Worm (Caenorhabditis elegans): ENCODE results near the gene znf-474.

DNA sequence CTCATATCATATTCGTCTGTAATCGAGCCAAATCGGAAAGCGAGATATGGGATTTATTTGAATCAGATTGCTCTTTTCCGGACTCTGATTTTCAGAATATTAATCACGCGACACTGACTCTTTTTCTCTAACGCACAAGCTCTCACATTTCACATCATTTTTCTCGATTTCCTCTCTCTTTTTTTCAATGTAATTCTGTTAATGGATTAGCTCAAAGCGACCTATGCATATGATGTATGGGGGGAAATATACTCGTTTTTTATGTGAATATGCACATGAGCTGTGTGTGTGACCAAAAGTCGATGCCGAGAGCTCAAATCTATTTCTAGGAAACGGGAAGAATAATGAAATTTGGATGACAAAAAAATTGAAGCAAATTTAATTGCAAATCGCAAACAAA is 50.9 kb downstream of the znf-474 start:
- TF ChIP-seq pha-4 (tag; optimal IDR thresholded peaks at IDR 0.05): no peak
- no peak for TF ChIP-seq snpc-4 (GFP tag; optimal IDR thresholded peaks at IDR 0.05)
- no peak for TF ChIP-seq snpc-4 (tag; optimal IDR thresholded peaks at IDR 0.05)
- no peak for TF ChIP-seq unc-130 (GFP tag; optimal IDR thresholded peaks at IDR 0.05)
- no peak for TF ChIP-seq C06A6.2 (GFP tag; conservative IDR thresholded peaks at IDR 0.05)
- no peak for TF ChIP-seq Y53G8AR.9 (GFP tag; conservative IDR thresholded peaks at IDR 0.05)
- no peak for TF ChIP-seq ztf-22 (GFP tag; optimal IDR thresholded peaks at IDR 0.05)
- no peak for TF ChIP-seq lin-26 (GFP tag; IDR thresholded peaks at IDR 0.05)
- TF ChIP-seq lin-35 (GFP tag; optimal IDR thresholded peaks at IDR 0.05): no peak

Measured in whole organism, young adult.